Worm (Caenorhabditis elegans): ENCODE data around the gene exp-1.

exp-1 gene

ce11 chrII:6138138-6138537 is 22.8 kb downstream of the exp-1 start:
- TF ChIP-seq tra-4 (tag; optimal IDR thresholded peaks at IDR 0.05) (no peak), tbx-11 (GFP tag; IDR thresholded peaks at IDR 0.05) (no peak), hmg-4 (GFP tag; optimal IDR thresholded peaks at IDR 0.05) (no peak), ets-7 (tag; optimal IDR thresholded peaks at IDR 0.05) (no peak), tbx-37 (GFP tag; conservative IDR thresholded peaks at IDR 0.05) (no peak), flt-1 (GFP tag; IDR thresholded peaks at IDR 0.05) (no peak), hnd-1 (tag; optimal IDR thresholded peaks at IDR 0.05) (no peak), ama-1 (optimal IDR thresholded peaks at IDR 0.05) (no peak), hmbx-1 (tag; optimal IDR thresholded peaks at IDR 0.05) (no peak)

ce11 chrII:6136712-6137111 is 24.2 kb downstream of the exp-1 start:
- no peak for TF ChIP-seq tbx-37 (GFP tag; conservative IDR thresholded peaks at IDR 0.05)
- no peak for TF ChIP-seq hnd-1 (tag; optimal IDR thresholded peaks at IDR 0.05)
- TF ChIP-seq flt-1 (GFP tag; IDR thresholded peaks at IDR 0.05), result no peak
- no peak for TF ChIP-seq ceh-36 (tag; optimal IDR thresholded peaks at IDR 0.05)
- no peak for TF ChIP-seq aly-1 (tag; optimal IDR thresholded peaks at IDR 0.05)
- no peak for TF ChIP-seq sea-1 (GFP tag; conservative IDR thresholded peaks at IDR 0.05)
- no peak for TF ChIP-seq ets-7 (tag; optimal IDR thresholded peaks at IDR 0.05)
- TF ChIP-seq hmbx-1 (tag; optimal IDR thresholded peaks at IDR 0.05), result no peak
- no peak for TF ChIP-seq B0310.2 (tag; optimal IDR thresholded peaks at IDR 0.05)

- no peak for TF ChIP-seq tbx-11 (GFP tag; IDR thresholded peaks at IDR 0.05)
- TF ChIP-seq scrt-1 (GFP tag; IDR thresholded peaks at IDR 0.05), result no peak
- TF ChIP-seq F13C5.2 (tag; optimal IDR thresholded peaks at IDR 0.05), result no peak
- no peak for TF ChIP-seq sea-1 (GFP tag; conservative IDR thresholded peaks at IDR 0.05)
- TF ChIP-seq tra-4 (tag; optimal IDR thresholded peaks at IDR 0.05), result no peak
- TF ChIP-seq pes-1 (GFP tag; IDR thresholded peaks at IDR 0.05), result no peak
- no peak for TF ChIP-seq hmbx-1 (tag; optimal IDR thresholded peaks at IDR 0.05)
- no peak for TF ChIP-seq tbx-37 (GFP tag; conservative IDR thresholded peaks at IDR 0.05)
- TF ChIP-seq aly-1 (tag; optimal IDR thresholded peaks at IDR 0.05), result no peak
- no peak for TF ChIP-seq hmg-4 (GFP tag; optimal IDR thresholded peaks at IDR 0.05)
- TF ChIP-seq B0310.2 (tag; optimal IDR thresholded peaks at IDR 0.05), result no peak
- TF ChIP-seq ama-1 (optimal IDR thresholded peaks at IDR 0.05), result no peak
- no peak for TF ChIP-seq ceh-36 (tag; optimal IDR thresholded peaks at IDR 0.05)
- TF ChIP-seq hnd-1 (tag; optimal IDR thresholded peaks at IDR 0.05), result no peak
- no peak for TF ChIP-seq flt-1 (GFP tag; IDR thresholded peaks at IDR 0.05)
- no peak for TF ChIP-seq ets-7 (tag; optimal IDR thresholded peaks at IDR 0.05)
These were observed 25.4 kb downstream of the exp-1 start for ce11 chrII:6135530-6135929.

- TF ChIP-seq tbx-37 (GFP tag; conservative IDR thresholded peaks at IDR 0.05) (no peak), sea-1 (GFP tag; conservative IDR thresholded peaks at IDR 0.05) (no peak), ceh-36 (tag; optimal IDR thresholded peaks at IDR 0.05) (no peak), hmg-4 (GFP tag; optimal IDR thresholded peaks at IDR 0.05) (no peak), tra-4 (tag; optimal IDR thresholded peaks at IDR 0.05) (no peak), B0310.2 (tag; optimal IDR thresholded peaks at IDR 0.05) (no peak), pes-1 (GFP tag; IDR thresholded peaks at IDR 0.05) (no peak), flt-1 (GFP tag; IDR thresholded peaks at IDR 0.05) (no peak), ceh-13 (GFP tag; optimal IDR thresholded peaks at IDR 0.05) (no peak), tbx-11 (GFP tag; IDR thresholded peaks at IDR 0.05) (no peak), hmbx-1 (tag; optimal IDR thresholded peaks at IDR 0.05) (no peak), aly-1 (tag; optimal IDR thresholded peaks at IDR 0.05) (no peak), hnd-1 (tag; optimal IDR thresholded peaks at IDR 0.05) (no peak), ets-7 (tag; optimal IDR thresholded peaks at IDR 0.05) (no peak), F13C5.2 (tag; optimal IDR thresholded peaks at IDR 0.05) (no peak), ama-1 (optimal IDR thresholded peaks at IDR 0.05) (no peak)
These were observed 28.3 kb downstream of the exp-1 start, which contains the start of gene abts-3 for ce11 chrII:6132595-6132994. Gene abts-3 (plus strand): TSS chrII:6132895.

ce11 chrII:6125259-6125658 is 35.6 kb downstream of the exp-1 start, which contains the start of gene rars-2:
Gene rars-2 (plus strand): TSS chrII:6125559.
- TF ChIP-seq sea-1 (GFP tag; conservative IDR thresholded peaks at IDR 0.05), result no peak

- no peak for TF ChIP-seq hnd-1 (tag; optimal IDR thresholded peaks at IDR 0.05)
- TF ChIP-seq tra-4 (tag; optimal IDR thresholded peaks at IDR 0.05), result no peak
- no peak for TF ChIP-seq hmg-4 (GFP tag; optimal IDR thresholded peaks at IDR 0.05)
- no peak for TF ChIP-seq F13C5.2 (tag; optimal IDR thresholded peaks at IDR 0.05)
- no peak for TF ChIP-seq flt-1 (GFP tag; IDR thresholded peaks at IDR 0.05)
- TF ChIP-seq sea-1 (GFP tag; conservative IDR thresholded peaks at IDR 0.05), result no peak
- TF ChIP-seq tbx-11 (GFP tag; IDR thresholded peaks at IDR 0.05), result no peak
- TF ChIP-seq ceh-13 (GFP tag; optimal IDR thresholded peaks at IDR 0.05), result no peak
- TF ChIP-seq ama-1 (optimal IDR thresholded peaks at IDR 0.05), result no peak
- no peak for TF ChIP-seq B0310.2 (tag; optimal IDR thresholded peaks at IDR 0.05)
- TF ChIP-seq pes-1 (GFP tag; IDR thresholded peaks at IDR 0.05), result no peak
- no peak for TF ChIP-seq ceh-36 (tag; optimal IDR thresholded peaks at IDR 0.05)
These were observed 37.4 kb downstream of the exp-1 start, which contains the start of gene C29H12.2 for ce11 chrII:6123513-6123912. Gene C29H12.2 (plus strand): TSS chrII:6123809.

ce11 chrII:6122641-6123424 is 38.1 kb downstream of the exp-1 start:
- TF ChIP-seq hnd-1 (tag; optimal IDR thresholded peaks at IDR 0.05) (no peak), scrt-1 (GFP tag; IDR thresholded peaks at IDR 0.05) (no peak), aly-1 (tag; optimal IDR thresholded peaks at IDR 0.05) (no peak), F13C5.2 (tag; optimal IDR thresholded peaks at IDR 0.05) (no peak)

- no peak for TF ChIP-seq hmg-4 (GFP tag; optimal IDR thresholded peaks at IDR 0.05)
- TF ChIP-seq tbx-37 (GFP tag; conservative IDR thresholded peaks at IDR 0.05), result no peak
- no peak for TF ChIP-seq ceh-13 (GFP tag; optimal IDR thresholded peaks at IDR 0.05)
These were observed 40.3 kb downstream of the exp-1 start for ce11 chrII:6120548-6120947.
